Worm (Caenorhabditis elegans): ENCODE measurements around the gene Y54G11A.19.

The Y54G11A.19 gene

ce11 chrII:14250147-14250965 is 6.3 kb downstream of the Y54G11A.19 start, which contains the start of gene hmg-1.1 (continued):
- TF ChIP-seq lin-39 (tag; optimal IDR thresholded peaks at IDR 0.05) = no peak
- TF ChIP-seq hpl-2 (GFP tag; optimal IDR thresholded peaks at IDR 0.05) = no peak
- peak; percentile 41 for TF ChIP-seq egl-13 (tag; optimal IDR thresholded peaks at IDR 0.05)
- TF ChIP-seq nhr-90 (tag; optimal IDR thresholded peaks at IDR 0.05; ENCODE audit: poor library complexity) = peak; percentile 64
- TF ChIP-seq fkh-10 (GFP tag; optimal IDR thresholded peaks at IDR 0.05) = no peak
- no peak for TF ChIP-seq hlh-17 (GFP tag; optimal IDR thresholded peaks at IDR 0.05; ENCODE audit: borderline replicate concordance)
- no peak for TF ChIP-seq Y116A8C.19 (tag; optimal IDR thresholded peaks at IDR 0.05; ENCODE audit: borderline replicate concordance)
- TF ChIP-seq aly-2 (tag; optimal IDR thresholded peaks at IDR 0.05) = no peak
- peak; percentile 20 for TF ChIP-seq lin-13 (GFP tag; optimal IDR thresholded peaks at IDR 0.05)
- peak; percentile 68 for TF ChIP-seq nhr-20 (tag; optimal IDR thresholded peaks at IDR 0.05)
- TF ChIP-seq ztf-4 (tag; optimal IDR thresholded peaks at IDR 0.05) = peak; percentile 79
- TF ChIP-seq mep-1 (tag; optimal IDR thresholded peaks at IDR 0.05) = peak; percentile 74
- peak; percentile 58 for TF ChIP-seq snpc-4 (tag; optimal IDR thresholded peaks at IDR 0.05)
- peak in 2 of 3 experiments; percentile 26 to 79 for TF ChIP-seq ceh-82 (tag; optimal IDR thresholded peaks at IDR 0.05)
- TF ChIP-seq zip-4 (GFP tag; optimal IDR thresholded peaks at IDR 0.05) = no peak
- peak; percentile 56 for TF ChIP-seq fos-1 (tag; optimal IDR thresholded peaks at IDR 0.05)
- TF ChIP-seq irx-1 (tag; optimal IDR thresholded peaks at IDR 0.05) = peak; percentile 18
- no peak for TF ChIP-seq sptf-1 (tag; optimal IDR thresholded peaks at IDR 0.05)
- peak; percentile 54 for TF ChIP-seq rnt-1 (tag; optimal IDR thresholded peaks at IDR 0.05)
- TF ChIP-seq mdl-1 (tag; optimal IDR thresholded peaks at IDR 0.05) = peak in 1 of 2 experiments; percentile 60
- peak; percentile 71 for TF ChIP-seq blmp-1 (tag; optimal IDR thresholded peaks at IDR 0.05)
- TF ChIP-seq nhr-77 (tag; optimal IDR thresholded peaks at IDR 0.05) = peak; percentile 89
- peak; percentile 85 for TF ChIP-seq snu-23 (GFP tag; optimal IDR thresholded peaks at IDR 0.05)
- no peak for TF ChIP-seq vab-15 (tag; optimal IDR thresholded peaks at IDR 0.05)
- no peak for TF ChIP-seq efl-3 (GFP tag; optimal IDR thresholded peaks at IDR 0.05)
- TF ChIP-seq nhr-12 (tag; optimal IDR thresholded peaks at IDR 0.05) = no peak
- peak; percentile 64 for TF ChIP-seq unc-86 (tag; optimal IDR thresholded peaks at IDR 0.05)
- TF ChIP-seq sup-37 (GFP tag; optimal IDR thresholded peaks at IDR 0.05) = no peak
- TF ChIP-seq ceh-63 (GFP tag; optimal IDR thresholded peaks at IDR 0.05) = no peak
- TF ChIP-seq nhr-76 (tag; optimal IDR thresholded peaks at IDR 0.05) = no peak
- peak; percentile 14 for TF ChIP-seq nhr-85 (tag)
- no peak for TF ChIP-seq egl-27 (tag; optimal IDR thresholded peaks at IDR 0.05)
- TF ChIP-seq ama-1 (optimal IDR thresholded peaks at IDR 0.05) = no peak
- TF ChIP-seq ztf-11 (tag; optimal IDR thresholded peaks at IDR 0.05) = peak in 1 of 2 experiments; percentile 63
- no peak for TF ChIP-seq C04F5.9 (tag; optimal IDR thresholded peaks at IDR 0.05)
- TF ChIP-seq nhr-84 (tag; optimal IDR thresholded peaks at IDR 0.05) = no peak
- TF ChIP-seq dpl-1 (GFP tag; optimal IDR thresholded peaks at IDR 0.05) = peak; percentile 54 to 64 (median 64)
- no peak; the same call in 1 of the 2 replicates for TF ChIP-seq unc-98 (GFP tag; IDR thresholded peaks at IDR 0.05)
- no peak for TF ChIP-seq pag-3 (tag; optimal IDR thresholded peaks at IDR 0.05; ENCODE audit: borderline replicate concordance, insufficient read depth)
- peak; percentile 43 for TF ChIP-seq unc-130 (tag; optimal IDR thresholded peaks at IDR 0.05)
- peak; percentile 70 for TF ChIP-seq tbx-2 (tag; optimal IDR thresholded peaks at IDR 0.05)
- TF ChIP-seq C34B4.2 (tag; optimal IDR thresholded peaks at IDR 0.05) = no peak
- TF ChIP-seq elt-3 (tag; optimal IDR thresholded peaks at IDR 0.05) = peak in 1 of 6 experiments; percentile 26
- TF ChIP-seq tlp-1 (tag; optimal IDR thresholded peaks at IDR 0.05) = no peak
- peak; percentile 87 for TF ChIP-seq fkh-8 (tag; optimal IDR thresholded peaks at IDR 0.05)
- TF ChIP-seq nhr-28 (tag; optimal IDR thresholded peaks at IDR 0.05) = no peak
- no peak for TF ChIP-seq sox-4 (tag; optimal IDR thresholded peaks at IDR 0.05)
- no peak for TF ChIP-seq grh-1 (GFP tag; IDR thresholded peaks at IDR 0.05)
- TF ChIP-seq nhr-19 (GFP tag; conservative IDR thresholded peaks at IDR 0.05) = peak; percentile 47
- no peak for TF ChIP-seq ceh-90 (tag; optimal IDR thresholded peaks at IDR 0.05)
- TF ChIP-seq xbp-1 (tag; optimal IDR thresholded peaks at IDR 0.05) = peak; percentile 57
